Fruit fly (Drosophila melanogaster): ENCODE measurements around the gene CD98hc.

CD98hc gene

dm6 chr3R:7977011-7977925 lies 960 bp downstream of the CD98hc start (continued):
- TF ChIP-seq B-H2 (GFP tag; optimal IDR thresholded peaks at IDR 0.05), result peak; percentile 67
- TF ChIP-seq CG13624 (GFP tag; optimal IDR thresholded peaks at IDR 0.05), result peak; percentile 9
- TF ChIP-seq CG5953 (GFP tag; IDR thresholded peaks at IDR 0.05), result no peak
- TF ChIP-seq Nf-YC (tag; optimal IDR thresholded peaks at IDR 0.05), result peak; percentile 54
- TF ChIP-seq CG13424 (tag; optimal IDR thresholded peaks at IDR 0.05), result peak; percentile 7
- TF ChIP-seq Bdp1 (GFP tag; optimal IDR thresholded peaks at IDR 0.05), result no peak
- no peak for TF ChIP-seq klu (GFP tag; IDR thresholded peaks at IDR 0.05)
- TF ChIP-seq CG15601 (tag; optimal IDR thresholded peaks at IDR 0.05), result peak; percentile 44
- TF ChIP-seq CG12942 (GFP tag; optimal IDR thresholded peaks at IDR 0.05), result no peak
- TF ChIP-seq Myb (GFP tag; optimal IDR thresholded peaks at IDR 0.05), result peak; percentile 54
- peak in 1 of 2 experiments; percentile 31 for TF ChIP-seq insv (GFP tag; optimal IDR thresholded peaks at IDR 0.05)
- TF ChIP-seq D (optimal IDR thresholded peaks at IDR 0.05), result no peak
- no peak for TF ChIP-seq D (GFP tag; optimal IDR thresholded peaks at IDR 0.05)
- no peak for TF ChIP-seq CG30403 (GFP tag; optimal IDR thresholded peaks at IDR 0.05)
- TF ChIP-seq emc (GFP tag; optimal IDR thresholded peaks at IDR 0.05), result no peak
- TF ChIP-seq mld (GFP tag; IDR thresholded peaks at IDR 0.05; ENCODE audit: partially characterized antibody), result no peak
- peak; percentile 37 for TF ChIP-seq CG17568 (GFP tag; optimal IDR thresholded peaks at IDR 0.05)
- TF ChIP-seq CG11695 (GFP tag; IDR thresholded peaks at IDR 0.05), result no peak
- no peak for TF ChIP-seq ken (GFP tag; IDR thresholded peaks at IDR 0.05)
- TF ChIP-seq Hey (tag; optimal IDR thresholded peaks at IDR 0.05), result no peak
- no peak for TF ChIP-seq CG10321 (GFP tag; IDR thresholded peaks at IDR 0.05)
- TF ChIP-seq CTCF (GFP tag; optimal IDR thresholded peaks at IDR 0.05), result peak; percentile 59
- peak; percentile 6 for TF ChIP-seq cwo (GFP tag; optimal IDR thresholded peaks at IDR 0.05)
- no peak for TF ChIP-seq ash1 (GFP tag; optimal IDR thresholded peaks at IDR 0.05)
- no peak for TF ChIP-seq CG2129 (GFP tag; IDR thresholded peaks at IDR 0.05; ENCODE audit: partially characterized antibody)
- TF ChIP-seq lilli (GFP tag; optimal IDR thresholded peaks at IDR 0.05), result peak; percentile 43
- TF ChIP-seq Chrac-16 (GFP tag; optimal IDR thresholded peaks at IDR 0.05), result no peak
- TF ChIP-seq CG43689 (GFP tag; IDR thresholded peaks at IDR 0.05), result no peak
- TF ChIP-seq CG33213 (GFP tag; optimal IDR thresholded peaks at IDR 0.05), result peak; percentile 69
- peak; percentile 65 for TF ChIP-seq scrt (GFP tag; optimal IDR thresholded peaks at IDR 0.05)
- no peak for TF ChIP-seq sens-2 (GFP tag; IDR thresholded peaks at IDR 0.05)
- no peak for TF ChIP-seq Xbp1 (GFP tag; optimal IDR thresholded peaks at IDR 0.05)
- TF ChIP-seq zen2 (GFP tag; IDR thresholded peaks at IDR 0.05; ENCODE audit: partially characterized antibody), result no peak
- TF ChIP-seq hth (optimal IDR thresholded peaks at IDR 0.05), result no peak
- peak; percentile 25 for TF ChIP-seq CG12391 (tag; optimal IDR thresholded peaks at IDR 0.05)
- TF ChIP-seq sd (tag; optimal IDR thresholded peaks at IDR 0.05), result peak; percentile 99
- no peak for TF ChIP-seq Rfx (GFP tag; IDR thresholded peaks at IDR 0.05)
- TF ChIP-seq Poxn (GFP tag; IDR thresholded peaks at IDR 0.05), result no peak
- no peak for TF ChIP-seq wor (GFP tag; IDR thresholded peaks at IDR 0.05)
- TF ChIP-seq jigr1 (GFP tag; IDR thresholded peaks at IDR 0.05), result no peak
- TF ChIP-seq CG7372 (GFP tag; IDR thresholded peaks at IDR 0.05), result no peak
- no peak for TF ChIP-seq br (optimal IDR thresholded peaks at IDR 0.05)
- no peak for TF ChIP-seq Usf (GFP tag; optimal IDR thresholded peaks at IDR 0.05)
- no peak for TF ChIP-seq Dip2 (GFP tag; IDR thresholded peaks at IDR 0.05)
- TF ChIP-seq ind (GFP tag; optimal IDR thresholded peaks at IDR 0.05), result no peak
- TF ChIP-seq Lpt (GFP tag; optimal IDR thresholded peaks at IDR 0.05), result no peak
- peak; percentile 16 for TF ChIP-seq jumu (GFP tag; optimal IDR thresholded peaks at IDR 0.05)
- TF ChIP-seq CG1603 (tag; optimal IDR thresholded peaks at IDR 0.05), result peak; percentile 90
- TF ChIP-seq CG7987 (GFP tag; optimal IDR thresholded peaks at IDR 0.05), result peak; percentile 36
- TF ChIP-seq gcm2 (GFP tag; optimal IDR thresholded peaks at IDR 0.05), result peak; percentile 1
- no peak for TF ChIP-seq dmrt99B (tag; optimal IDR thresholded peaks at IDR 0.05)
